Worm (Caenorhabditis elegans): ENCODE data around the gene srsx-27.

Gene srsx-27

DNA sequence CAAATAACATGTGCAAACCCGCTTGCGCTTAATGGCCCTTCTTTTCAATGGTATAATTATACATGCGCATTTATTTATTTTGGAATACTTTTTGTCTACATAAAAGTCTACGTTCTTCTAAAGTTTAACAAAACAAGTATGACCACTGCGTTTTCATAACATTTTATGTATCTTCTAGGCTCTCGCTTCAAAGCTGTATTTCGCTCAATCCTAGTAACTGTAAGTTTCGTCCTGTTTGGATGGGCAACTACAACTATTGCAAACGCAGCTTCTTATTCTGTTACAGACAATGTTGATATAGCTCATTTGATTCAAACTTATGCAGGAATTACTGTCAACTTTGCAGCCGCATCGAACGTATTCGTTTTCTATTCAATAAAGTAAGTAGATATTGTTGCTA is at the start of gene srsx-27:
srsx-27 (plus strand) TSS at position 301 of the 400 bp plus-strand sequence.
- no peak for TF ChIP-seq ref-1 (GFP tag; conservative IDR thresholded peaks at IDR 0.05)
- no peak for TF ChIP-seq med-1 (GFP tag; optimal IDR thresholded peaks at IDR 0.05; ENCODE audit: insufficient read depth)
- no peak for TF ChIP-seq cog-1 (tag; optimal IDR thresholded peaks at IDR 0.05)
- no peak for TF ChIP-seq tab-1 (GFP tag; IDR thresholded peaks at IDR 0.05)
- no peak for TF ChIP-seq ztf-29 (GFP tag; IDR thresholded peaks at IDR 0.05)
- TF ChIP-seq flt-1 (GFP tag; IDR thresholded peaks at IDR 0.05), result no peak
- TF ChIP-seq ztf-23 (GFP tag; IDR thresholded peaks at IDR 0.05), result no peak

DNA sequence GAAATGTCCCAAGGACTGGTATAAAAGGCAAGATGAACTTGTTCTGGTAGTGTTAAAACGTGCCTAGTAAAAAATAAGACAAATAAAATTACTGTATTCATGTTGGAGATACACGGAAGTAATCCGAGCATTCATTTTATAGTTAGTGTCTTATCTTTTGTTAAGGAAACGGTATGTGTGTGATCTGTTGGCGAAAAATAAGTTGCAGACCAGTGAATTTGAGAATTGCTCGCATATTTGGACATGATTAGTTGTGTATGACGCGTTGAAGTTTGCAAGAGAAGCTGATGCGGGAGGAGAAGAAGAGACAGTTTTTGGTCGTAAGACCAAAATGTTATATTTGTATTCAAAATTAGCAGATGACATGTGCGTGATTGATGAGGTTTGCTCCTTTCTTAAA is 47.9 kb upstream of the srsx-27 start, which contains the start of gene C08B6.14:
C08B6.14 (minus strand) TSS at position 101 of the 400 bp plus-strand sequence.
- TF ChIP-seq tab-1 (GFP tag; IDR thresholded peaks at IDR 0.05) (no peak), flt-1 (GFP tag; IDR thresholded peaks at IDR 0.05) (no peak), ztf-23 (GFP tag; IDR thresholded peaks at IDR 0.05) (no peak), klf-2 (GFP tag; conservative IDR thresholded peaks at IDR 0.05) (no peak), ztf-29 (GFP tag; IDR thresholded peaks at IDR 0.05) (no peak), cog-1 (tag; optimal IDR thresholded peaks at IDR 0.05) (no peak)

DNA sequence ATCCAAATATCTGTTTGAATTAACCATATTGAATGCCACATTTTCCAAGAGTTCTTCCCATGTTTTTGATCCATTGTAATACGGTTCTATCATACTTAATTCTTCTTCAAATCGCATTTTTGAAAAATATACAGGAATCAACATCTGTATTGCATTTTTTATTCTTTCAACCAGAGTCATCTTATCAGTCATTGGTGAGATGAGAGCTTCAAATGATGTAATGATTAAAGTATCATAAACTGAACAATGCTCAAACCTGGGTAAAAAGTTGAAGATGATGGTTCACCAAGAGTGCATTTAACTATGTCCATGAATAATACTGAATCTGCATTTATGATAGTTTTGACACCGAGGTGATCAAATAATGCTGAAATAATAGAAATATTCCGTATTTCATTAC is 46.0 kb upstream of the srsx-27 start:
- TF ChIP-seq med-1 (GFP tag; optimal IDR thresholded peaks at IDR 0.05; ENCODE audit: insufficient read depth) (no peak), ref-1 (GFP tag; conservative IDR thresholded peaks at IDR 0.05) (no peak), T22C8.4 (GFP tag; IDR thresholded peaks at IDR 0.05) (no peak), ztf-29 (GFP tag; IDR thresholded peaks at IDR 0.05) (no peak), cog-1 (tag; optimal IDR thresholded peaks at IDR 0.05) (no peak), flt-1 (GFP tag; IDR thresholded peaks at IDR 0.05) (no peak), ztf-23 (GFP tag; IDR thresholded peaks at IDR 0.05) (no peak)

DNA sequence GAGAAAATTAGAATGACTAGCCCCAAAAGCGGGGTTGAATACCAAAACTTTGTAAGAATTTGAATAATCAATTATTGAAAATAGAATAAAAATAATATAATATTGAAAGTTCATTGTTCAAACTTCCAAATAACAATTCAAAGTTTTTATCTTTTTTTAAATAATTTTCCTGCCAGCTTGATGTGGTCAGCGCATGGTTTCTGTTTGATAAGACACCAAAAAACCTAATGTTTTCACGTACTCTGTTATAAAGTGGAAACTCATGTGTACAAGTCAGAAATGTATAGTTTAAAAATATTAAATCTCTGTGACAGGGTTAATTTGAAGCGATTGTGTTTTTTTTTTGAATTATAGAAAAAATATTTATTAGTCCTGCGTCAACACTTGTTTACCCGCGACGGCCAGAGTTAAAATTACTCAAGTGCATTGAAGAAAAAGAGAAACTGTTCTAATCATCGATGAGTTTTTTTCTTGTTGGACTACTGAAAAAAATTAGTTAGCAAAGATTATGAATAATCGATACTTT is 45.0 kb upstream of the srsx-27 start, which contains the start of gene ugt-17:
ugt-17 (minus strand) TSS at position 180 of the 526 bp plus-strand sequence.
- TF ChIP-seq med-1 (GFP tag; optimal IDR thresholded peaks at IDR 0.05; ENCODE audit: insufficient read depth) (no peak), tab-1 (GFP tag; IDR thresholded peaks at IDR 0.05) (no peak), ztf-29 (GFP tag; IDR thresholded peaks at IDR 0.05) (no peak), klf-2 (GFP tag; conservative IDR thresholded peaks at IDR 0.05) (no peak), ztf-23 (GFP tag; IDR thresholded peaks at IDR 0.05) (no peak), cog-1 (tag; optimal IDR thresholded peaks at IDR 0.05) (no peak)

DNA sequence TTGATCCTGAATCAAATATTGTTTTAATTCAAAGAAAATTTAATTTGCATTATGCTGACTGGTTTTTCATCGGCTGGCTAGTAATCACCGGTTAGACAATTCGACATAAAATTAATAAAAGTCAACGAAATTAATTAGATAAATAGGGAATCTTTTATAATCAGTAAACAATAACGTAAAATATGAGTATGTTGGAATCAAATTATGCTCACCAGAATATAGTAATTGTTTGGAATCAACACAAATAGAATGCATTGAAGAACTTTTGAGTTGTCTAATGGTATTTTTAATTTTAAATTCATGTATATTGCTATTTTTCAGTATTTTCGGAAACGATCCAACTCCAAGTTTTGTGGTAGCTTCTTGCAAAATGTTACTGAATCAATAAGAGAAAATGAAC is 44.4 kb upstream of the srsx-27 start, which contains the start of gene C08B6.2:
C08B6.2 (plus strand) TSS at position 301 of the 400 bp plus-strand sequence.
- TF ChIP-seq flt-1 (GFP tag; IDR thresholded peaks at IDR 0.05), result no peak
- TF ChIP-seq med-1 (GFP tag; optimal IDR thresholded peaks at IDR 0.05; ENCODE audit: insufficient read depth), result no peak
- no peak for TF ChIP-seq ref-1 (GFP tag; conservative IDR thresholded peaks at IDR 0.05)
- no peak for TF ChIP-seq T22C8.4 (GFP tag; IDR thresholded peaks at IDR 0.05)
- TF ChIP-seq cog-1 (tag; optimal IDR thresholded peaks at IDR 0.05), result no peak
- TF ChIP-seq klf-2 (GFP tag; conservative IDR thresholded peaks at IDR 0.05), result no peak
- no peak for TF ChIP-seq tab-1 (GFP tag; IDR thresholded peaks at IDR 0.05)
- no peak for TF ChIP-seq ztf-23 (GFP tag; IDR thresholded peaks at IDR 0.05)
- TF ChIP-seq ztf-29 (GFP tag; IDR thresholded peaks at IDR 0.05), result no peak

DNA sequence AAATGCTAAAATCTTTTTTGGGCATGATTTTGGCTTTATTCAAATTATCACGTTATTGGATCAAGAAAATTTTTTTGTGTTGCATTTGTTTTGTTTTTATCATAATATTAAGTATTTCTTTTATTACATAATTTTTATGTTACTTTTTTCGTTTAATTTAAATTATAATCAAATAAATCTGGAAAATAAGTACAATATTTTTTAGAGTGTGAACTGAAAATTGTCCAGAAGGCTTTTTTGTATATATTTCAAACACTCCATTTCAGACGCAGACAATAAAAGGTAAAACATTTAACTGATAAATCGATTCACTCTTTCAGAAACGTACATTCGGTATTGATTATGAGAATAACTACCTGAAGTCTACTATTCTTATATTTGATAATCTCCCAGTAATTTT is 42.5 kb upstream of the srsx-27 start, which contains the start of gene C08B6.11:
C08B6.11 (plus strand) TSS at position 301 of the 400 bp plus-strand sequence.
- TF ChIP-seq T22C8.4 (GFP tag; IDR thresholded peaks at IDR 0.05) (no peak), ref-1 (GFP tag; conservative IDR thresholded peaks at IDR 0.05) (no peak), flt-1 (GFP tag; IDR thresholded peaks at IDR 0.05) (no peak), cog-1 (tag; optimal IDR thresholded peaks at IDR 0.05) (no peak), med-1 (GFP tag; optimal IDR thresholded peaks at IDR 0.05; ENCODE audit: insufficient read depth) (no peak), ztf-23 (GFP tag; IDR thresholded peaks at IDR 0.05) (no peak), tab-1 (GFP tag; IDR thresholded peaks at IDR 0.05) (no peak), klf-2 (GFP tag; conservative IDR thresholded peaks at IDR 0.05) (no peak), ztf-29 (GFP tag; IDR thresholded peaks at IDR 0.05) (no peak)

DNA sequence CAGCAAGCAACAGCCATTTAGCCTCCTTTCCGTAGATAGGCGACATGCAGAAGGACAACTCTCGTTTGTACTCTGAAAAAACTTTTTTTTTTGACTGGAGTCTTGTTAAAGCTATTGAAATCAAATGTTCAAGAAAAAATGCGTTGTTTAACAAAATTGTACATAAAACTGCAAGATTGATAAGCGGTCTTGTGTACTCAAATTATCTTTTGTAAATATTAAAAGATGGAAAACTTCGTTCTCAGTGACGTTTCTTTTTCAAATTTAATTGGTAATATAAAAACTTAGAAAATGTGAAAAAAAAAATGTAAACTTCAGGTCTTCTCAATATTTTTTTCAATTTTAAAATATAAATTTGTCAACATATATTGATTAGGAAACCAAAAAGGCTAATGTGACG is 38.7 kb upstream of the srsx-27 start:
- TF ChIP-seq ref-1 (GFP tag; conservative IDR thresholded peaks at IDR 0.05) (no peak), flt-1 (GFP tag; IDR thresholded peaks at IDR 0.05) (no peak), ztf-29 (GFP tag; IDR thresholded peaks at IDR 0.05) (no peak), tab-1 (GFP tag; IDR thresholded peaks at IDR 0.05) (no peak), ztf-23 (GFP tag; IDR thresholded peaks at IDR 0.05) (no peak), cog-1 (tag; optimal IDR thresholded peaks at IDR 0.05) (no peak), klf-2 (GFP tag; conservative IDR thresholded peaks at IDR 0.05) (no peak), med-1 (GFP tag; optimal IDR thresholded peaks at IDR 0.05; ENCODE audit: insufficient read depth) (no peak), T22C8.4 (GFP tag; IDR thresholded peaks at IDR 0.05) (no peak)

DNA sequence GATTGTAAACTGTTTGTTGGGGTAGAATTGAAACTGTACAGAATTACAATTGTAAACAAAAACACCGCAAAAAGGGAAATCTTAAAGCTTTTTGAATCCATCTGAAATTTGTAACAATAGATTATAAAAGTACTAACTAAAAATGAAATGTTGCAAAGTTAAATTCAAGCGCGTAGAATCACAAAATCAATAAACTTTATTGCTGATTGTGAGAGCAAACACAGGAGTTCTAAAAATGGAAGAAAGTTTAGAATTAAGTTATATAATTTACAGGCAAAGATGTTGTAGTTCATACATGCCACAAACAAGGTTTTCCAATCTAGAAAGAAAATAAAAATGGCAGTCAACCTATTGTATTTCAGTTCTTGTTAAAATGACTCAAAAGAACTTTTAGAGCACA is 37.6 kb upstream of the srsx-27 start, which contains the start of gene C08B6.3:
C08B6.3 (minus strand) TSS at position 101 of the 400 bp plus-strand sequence.
- TF ChIP-seq flt-1 (GFP tag; IDR thresholded peaks at IDR 0.05) (no peak), ref-1 (GFP tag; conservative IDR thresholded peaks at IDR 0.05) (no peak), tab-1 (GFP tag; IDR thresholded peaks at IDR 0.05) (no peak), klf-2 (GFP tag; conservative IDR thresholded peaks at IDR 0.05) (no peak), med-1 (GFP tag; optimal IDR thresholded peaks at IDR 0.05; ENCODE audit: insufficient read depth) (no peak), ztf-23 (GFP tag; IDR thresholded peaks at IDR 0.05) (no peak), cog-1 (tag; optimal IDR thresholded peaks at IDR 0.05) (no peak), T22C8.4 (GFP tag; IDR thresholded peaks at IDR 0.05) (no peak), ztf-29 (GFP tag; IDR thresholded peaks at IDR 0.05) (no peak)

DNA sequence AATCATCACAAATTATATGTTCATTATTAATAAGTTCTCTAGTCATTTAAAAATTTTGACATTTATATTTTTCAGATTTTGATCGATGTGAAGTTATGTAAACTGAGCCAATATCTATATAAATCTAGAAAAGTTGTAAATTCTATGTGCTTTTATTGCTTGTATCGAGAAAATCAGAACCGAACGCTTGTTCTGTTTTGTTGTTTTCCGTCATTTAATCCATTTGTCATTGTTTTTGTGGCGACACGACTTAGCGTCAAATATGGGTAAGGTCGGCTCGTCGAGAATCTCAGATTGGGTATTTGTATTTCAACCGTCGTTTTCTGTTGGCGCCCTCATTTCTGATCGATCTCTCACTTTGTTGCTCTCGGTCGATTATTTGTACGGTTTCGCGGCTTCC is 35.5 kb upstream of the srsx-27 start, which contains the start of gene cht-5:
cht-5 (plus strand) TSS at position 301 of the 400 bp plus-strand sequence.
- no peak for TF ChIP-seq med-1 (GFP tag; optimal IDR thresholded peaks at IDR 0.05; ENCODE audit: insufficient read depth)
- TF ChIP-seq klf-2 (GFP tag; conservative IDR thresholded peaks at IDR 0.05), result no peak
- TF ChIP-seq tab-1 (GFP tag; IDR thresholded peaks at IDR 0.05), result no peak
- TF ChIP-seq flt-1 (GFP tag; IDR thresholded peaks at IDR 0.05), result no peak
- no peak for TF ChIP-seq ztf-29 (GFP tag; IDR thresholded peaks at IDR 0.05)
- no peak for TF ChIP-seq cog-1 (tag; optimal IDR thresholded peaks at IDR 0.05)
- TF ChIP-seq T22C8.4 (GFP tag; IDR thresholded peaks at IDR 0.05), result no peak
- TF ChIP-seq ref-1 (GFP tag; conservative IDR thresholded peaks at IDR 0.05), result no peak

DNA sequence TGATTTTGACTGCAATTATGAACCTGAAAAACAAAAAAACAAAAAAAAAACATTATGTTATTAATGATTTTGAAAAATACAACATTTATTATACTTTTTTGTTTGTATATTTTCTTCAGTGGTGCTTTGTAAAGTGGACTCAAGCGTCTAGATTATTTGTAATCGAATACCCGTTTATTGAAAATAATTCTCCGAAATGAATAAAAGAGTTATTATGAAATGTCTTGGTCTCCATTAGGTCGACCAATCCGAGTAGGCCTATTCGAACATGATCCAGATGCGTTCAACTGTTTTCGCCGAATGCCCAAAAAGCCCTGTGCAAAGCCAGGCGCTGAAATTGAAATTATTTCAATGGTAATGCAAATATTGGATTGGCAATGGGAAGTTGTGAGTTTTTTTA is 32.4 kb upstream of the srsx-27 start, which contains the start of gene C08B6.5:
C08B6.5 (plus strand) TSS at position 301 of the 400 bp plus-strand sequence.
- TF ChIP-seq ztf-29 (GFP tag; IDR thresholded peaks at IDR 0.05) (no peak), flt-1 (GFP tag; IDR thresholded peaks at IDR 0.05) (no peak), tab-1 (GFP tag; IDR thresholded peaks at IDR 0.05) (no peak), ref-1 (GFP tag; conservative IDR thresholded peaks at IDR 0.05) (no peak), klf-2 (GFP tag; conservative IDR thresholded peaks at IDR 0.05) (no peak), ztf-23 (GFP tag; IDR thresholded peaks at IDR 0.05) (no peak)
